Fruit fly (Drosophila melanogaster) whole organism, embryonic: ENCODE results near the gene Rlb1.

ENCODE experiments used
- Bgb ChIP-seq: fragments of 200-800 bp; sonication (Bioruptor generic); IDR thresholded peaks from 2 replicates; pipeline ENCODE4 v1.3.6; 2022; ENCODE audit warnings: missing biosample characterization, missing genetic modification characterization; ENCODE audit not compliant: partially characterized antibody
- BtbVII ChIP-seq: fragments of 200-800 bp; sonication (Bioruptor generic); optimal IDR thresholded peaks from 3 replicates; lab custom pipeline; 2017; ENCODE audit warnings: missing biosample characterization, mild to moderate bottlenecking, missing genetic modification characterization
- CG1024 ChIP-seq: fragments of 200-800 bp; sonication (Bioruptor generic); IDR thresholded peaks from 2 replicates; pipeline ENCODE4 v1.3.6; 2022; ENCODE audit warnings: missing biosample characterization, missing genetic modification characterization
- CG10321 ChIP-seq: fragments of 200-800 bp; sonication (Bioruptor generic); IDR thresholded peaks from 2 replicates; pipeline ENCODE4 v1.3.6; 2022; ENCODE audit warnings: missing biosample characterization, missing genetic modification characterization
- CG10431 ChIP-seq: fragments of 200-800 bp; sonication (Bioruptor generic); optimal IDR thresholded peaks from 3 replicates; lab custom pipeline; 2018; ENCODE audit warnings: missing biosample characterization, mild to moderate bottlenecking, missing genetic modification characterization
- CG10462 ChIP-seq: fragments of 200-800 bp; sonication (Bioruptor generic); optimal IDR thresholded peaks from 2 replicates; lab custom pipeline; 2016; ENCODE audit warnings: missing biosample characterization, missing genetic modification characterization
- CG11398 ChIP-seq: fragments of 200-800 bp; sonication (Bioruptor generic); optimal IDR thresholded peaks from 2 replicates; lab custom pipeline; 2016; ENCODE audit warnings: missing biosample characterization, missing genetic modification characterization
- CG13624 ChIP-seq: fragments of 200-800 bp; sonication (Bioruptor generic); optimal IDR thresholded peaks from 2 replicates; lab custom pipeline; 2016; ENCODE audit warnings: missing biosample characterization, missing genetic modification characterization
- CG13894 ChIP-seq: fragments of 200-800 bp; sonication (Bioruptor generic); optimal IDR thresholded peaks from 3 replicates; lab custom pipeline; 2018; ENCODE audit warnings: missing biosample characterization, mild to moderate bottlenecking, missing genetic modification characterization, moderate library complexity
- CG14667 ChIP-seq: fragments of 200-800 bp; sonication (Bioruptor generic); IDR thresholded peaks from 2 replicates; pipeline ENCODE4 v1.3.6; 2022; ENCODE audit warnings: missing biosample characterization, missing genetic modification characterization
- CG15269 ChIP-seq: fragments of 200-800 bp; sonication (Bioruptor generic); optimal IDR thresholded peaks from 2 replicates; lab custom pipeline; 2018; ENCODE audit warnings: missing biosample characterization, mild to moderate bottlenecking, missing genetic modification characterization, moderate library complexity
- CG15479 ChIP-seq: fragments of 200-800 bp; sonication (Bioruptor generic); optimal IDR thresholded peaks from 3 replicates; lab custom pipeline; 2019; ENCODE audit warnings: missing biosample characterization, mild to moderate bottlenecking, missing genetic modification characterization, moderate library complexity
- CG17802 ChIP-seq: fragments of 200-800 bp; sonication (Bioruptor generic); optimal IDR thresholded peaks from 2 replicates; lab custom pipeline; 2018; ENCODE audit warnings: missing biosample characterization, mild to moderate bottlenecking, missing genetic modification characterization, moderate library complexity
- CG17829 ChIP-seq: fragments of 200-800 bp; optimal IDR thresholded peaks from 2 replicates; lab custom pipeline; 2019; ENCODE audit warnings: missing biosample characterization, mild to moderate bottlenecking, missing genetic modification characterization, moderate library complexity
- CG17912 ChIP-seq: fragments of 200-800 bp; sonication (Bioruptor generic); optimal IDR thresholded peaks from 2 replicates; lab custom pipeline; 2018; ENCODE audit warnings: missing biosample characterization, mild to moderate bottlenecking, missing genetic modification characterization
- CG2116 ChIP-seq: fragments of 200-800 bp; sonication (Bioruptor generic); optimal IDR thresholded peaks from 3 replicates; lab custom pipeline; 2018; ENCODE audit warnings: missing biosample characterization, mild to moderate bottlenecking, missing genetic modification characterization
- CG32532 ChIP-seq: fragments of 200-800 bp; sonication (Bioruptor generic); IDR thresholded peaks from 2 replicates; pipeline ENCODE4 v1.3.6; 2022; ENCODE audit warnings: missing biosample characterization, missing genetic modification characterization
- CG32767 ChIP-seq: fragments of 200-800 bp; sonication (Bioruptor generic); IDR thresholded peaks from 2 replicates; pipeline ENCODE4 v1.3.6; 2022; ENCODE audit warnings: missing biosample characterization, missing genetic modification characterization
- CG34376 ChIP-seq: fragments of 200-800 bp; sonication (Bioruptor generic); optimal IDR thresholded peaks from 2 replicates; lab custom pipeline; 2018; ENCODE audit warnings: missing biosample characterization, mild to moderate bottlenecking, missing genetic modification characterization
- CG5953 ChIP-seq: fragments of 200-800 bp; sonication (Bioruptor generic); IDR thresholded peaks from 2 replicates; pipeline ENCODE4 v1.3.6; 2022; ENCODE audit warnings: missing biosample characterization, missing genetic modification characterization
- CG6272 ChIP-seq: fragments of 200-800 bp; sonication (Bioruptor generic); IDR thresholded peaks from 2 replicates; pipeline ENCODE4 v1.3.6; 2022; ENCODE audit warnings: missing biosample characterization, missing genetic modification characterization
- CG6683 ChIP-seq: fragments of 200-800 bp; sonication (Bioruptor generic); optimal IDR thresholded peaks from 2 replicates; lab custom pipeline; 2017; ENCODE audit warnings: missing biosample characterization, mild to moderate bottlenecking, missing genetic modification characterization, missing genetic modification reagents
- CG6791 ChIP-seq: fragments of 200-800 bp; sonication (Bioruptor generic); IDR thresholded peaks from 3 replicates; pipeline ENCODE4 v1.3.6; 2022; ENCODE audit warnings: missing biosample characterization, missing genetic modification characterization; ENCODE audit not compliant: partially characterized antibody
- CG6854 ChIP-seq: fragments of 200-800 bp; sonication (Bioruptor generic); optimal IDR thresholded peaks from 3 replicates; lab custom pipeline; 2017; ENCODE audit warnings: missing biosample characterization, mild to moderate bottlenecking, missing genetic modification characterization
- CG7372 ChIP-seq: fragments of 200-800 bp; sonication (Bioruptor generic); IDR thresholded peaks from 2 replicates; pipeline ENCODE4 v1.3.6; 2022; ENCODE audit warnings: missing biosample characterization, missing genetic modification characterization
- CG9797 ChIP-seq: fragments of 200-800 bp; sonication (Bioruptor generic); optimal IDR thresholded peaks from 3 replicates; lab custom pipeline; 2018; ENCODE audit warnings: missing biosample characterization, mild to moderate bottlenecking, missing genetic modification characterization
- CHES-1-like ChIP-seq: fragments of 200-800 bp; sonication (Bioruptor generic); optimal IDR thresholded peaks from 2 replicates; lab custom pipeline; 2016; ENCODE audit warnings: missing biosample characterization, missing genetic modification characterization
- Dbx ChIP-seq: fragments of 200-800 bp; sonication (Bioruptor generic); IDR thresholded peaks from 3 replicates; pipeline ENCODE4 v1.3.6; 2022; ENCODE audit warnings: missing biosample characterization, missing genetic modification characterization
- E2f1 ChIP-seq: fragments of 200-800 bp; sonication (Bioruptor generic); IDR thresholded peaks from 2 replicates; pipeline ENCODE4 v1.3.6; 2022; ENCODE audit warnings: missing biosample characterization, missing genetic modification characterization
- Eip74EF ChIP-seq, 2 experiments: fragments of 200-800 bp in 1 of 2; fragments of >200 bp in 1 of 2; sonication (Bioruptor generic) in 1 of 2; optimal IDR thresholded peaks; 2 replicates each; lab custom pipeline; 2017 to 2019; ENCODE audit warnings: missing biosample characterization in 2 of 2, missing genetic modification characterization in 2 of 2, mild to moderate bottlenecking in 1 of 2, moderate library complexity in 1 of 2
- Fer2 ChIP-seq: fragments of 200-800 bp; sonication (Bioruptor generic); optimal IDR thresholded peaks from 2 replicates; lab custom pipeline; 2018; ENCODE audit warnings: missing biosample characterization, mild to moderate bottlenecking, missing genetic modification characterization, moderate library complexity
- Gug ChIP-seq: fragments of 200-800 bp; sonication (Bioruptor generic); IDR thresholded peaks from 4 replicates; pipeline ENCODE4 v1.3.6; 2022; ENCODE audit warnings: missing biosample characterization, missing genetic modification characterization
- Jarid2 ChIP-seq: fragments of 200-800 bp; sonication (Bioruptor generic); optimal IDR thresholded peaks from 3 replicates; lab custom pipeline; 2017; ENCODE audit warnings: mild to moderate bottlenecking, missing biosample characterization, missing genetic modification reagents, missing genetic modification characterization
- Myb ChIP-seq: fragments of 200-800 bp; sonication (Bioruptor generic); optimal IDR thresholded peaks from 2 replicates; lab custom pipeline; 2016; ENCODE audit warnings: missing biosample characterization, missing genetic modification characterization
- Ravus ChIP-seq: fragments of 200-800 bp; sonication (Bioruptor generic); IDR thresholded peaks from 2 replicates; pipeline ENCODE4 v1.3.6; 2022; ENCODE audit warnings: missing biosample characterization, missing genetic modification characterization
- Sox100B ChIP-seq: fragments of 200-800 bp; sonication (Bioruptor generic); optimal IDR thresholded peaks from 3 replicates; lab custom pipeline; 2018; ENCODE audit warnings: missing biosample characterization, mild to moderate bottlenecking, missing genetic modification characterization
- ase ChIP-seq: fragments of 200-800 bp; sonication (Bioruptor generic); IDR thresholded peaks from 3 replicates; pipeline ENCODE4 v1.3.6; 2022; ENCODE audit warnings: missing biosample characterization, missing genetic modification characterization
- chinmo ChIP-seq: fragments of 200-800 bp; sonication (Bioruptor generic); IDR thresholded peaks from 4 replicates; pipeline ENCODE4 v1.3.6; 2022; ENCODE audit warnings: missing biosample characterization, missing genetic modification characterization; ENCODE audit not compliant: partially characterized antibody
- cwo ChIP-seq: fragments of 200-800 bp; sonication (Bioruptor generic); optimal IDR thresholded peaks from 3 replicates; lab custom pipeline; 2017; ENCODE audit warnings: missing biosample characterization, missing genetic modification characterization, mild to moderate bottlenecking, moderate library complexity, missing genetic modification reagents
- dmrt99B ChIP-seq: fragments of 200-800 bp; sonication (Bioruptor generic); optimal IDR thresholded peaks from 2 replicates; lab custom pipeline; 2018; ENCODE audit warnings: missing biosample characterization, mild to moderate bottlenecking, missing genetic modification characterization, moderate library complexity
- fd3F ChIP-seq: fragments of 200-800 bp; sonication (Bioruptor generic); optimal IDR thresholded peaks from 2 replicates; lab custom pipeline; 2018; ENCODE audit warnings: missing biosample characterization, mild to moderate bottlenecking, missing genetic modification characterization, moderate library complexity
- grau ChIP-seq: fragments of 200-800 bp; optimal IDR thresholded peaks from 3 replicates; lab custom pipeline; 2019; ENCODE audit warnings: missing biosample characterization, mild to moderate bottlenecking, missing genetic modification characterization, moderate library complexity
- lab ChIP-seq: fragments of 200-800 bp; sonication (Bioruptor generic); optimal IDR thresholded peaks from 3 replicates; lab custom pipeline; 2017; ENCODE audit warnings: missing biosample characterization, missing genetic modification characterization, mild to moderate bottlenecking, moderate library complexity, missing genetic modification reagents
- nau ChIP-seq: fragments of 200-800 bp; sonication (Bioruptor generic); optimal IDR thresholded peaks from 3 replicates; lab custom pipeline; 2017; ENCODE audit warnings: missing biosample characterization, mild to moderate bottlenecking, missing genetic modification characterization, missing genetic modification reagents
- pho ChIP-seq: fragments of 200-800 bp; sonication (Bioruptor generic); optimal IDR thresholded peaks from 2 replicates; lab custom pipeline; 2016; ENCODE audit warnings: missing biosample characterization, missing genetic modification characterization
- pnt ChIP-seq: fragments of 200-800 bp; sonication (Bioruptor generic); optimal IDR thresholded peaks from 3 replicates; lab custom pipeline; 2016; ENCODE audit warnings: missing biosample characterization, missing genetic modification characterization
- schlank ChIP-seq: fragments of 200-800 bp; sonication (Bioruptor generic); optimal IDR thresholded peaks from 2 replicates; lab custom pipeline; 2018; ENCODE audit warnings: missing biosample characterization, mild to moderate bottlenecking, missing genetic modification characterization
- slp2 ChIP-seq: fragments of 200-800 bp; sonication (Bioruptor generic); optimal IDR thresholded peaks from 2 replicates; lab custom pipeline; 2016; ENCODE audit warnings: missing biosample characterization, missing genetic modification characterization
- vvl ChIP-seq: fragments of 200-800 bp; sonication (Bioruptor generic); IDR thresholded peaks from 2 replicates; pipeline ENCODE4 v1.3.6; 2022; ENCODE audit warnings: missing biosample characterization, missing genetic modification characterization
- zen2 ChIP-seq: fragments of 200-800 bp; sonication (Bioruptor generic); IDR thresholded peaks from 3 replicates; pipeline ENCODE4 v1.3.6; 2022; ENCODE audit warnings: missing biosample characterization, missing genetic modification characterization; ENCODE audit not compliant: partially characterized antibody

The Rlb1 gene

dm6 chr3R:9502416-9502763 lies 10.7 kb upstream of the Rlb1 start, which contains the start of gene RhoL (continued):
- TF ChIP-seq CG15269 (tag; lab: Kevin White, UChicago) (no peak), pnt (GFP tag; lab: Kevin White, UChicago) (no peak), zen2 (peak; percentile 50; the same call in 2 of the 3 replicates), CG6854 (peak; percentile 49), CG2116 (GFP tag; lab: Kevin White, UChicago) (no peak), slp2 (no peak), CG32767 (GFP tag; lab: Robert Waterston, UW) (no peak), CG15479 (GFP tag; lab: Kevin White, UChicago) (no peak), CG6791 (GFP tag; lab: Robert Waterston, UW) (no peak; the same call in 2 of the 3 replicates), nau (GFP tag; lab: Kevin White, UChicago) (peak; percentile 37), CG7372 (no peak), CG13624 (peak; percentile 54), grau (tag; lab: Kevin White, UChicago) (peak; percentile 15), CG9797 (GFP tag; lab: Kevin White, UChicago) (no peak), CG6683 (GFP tag; lab: Kevin White, UChicago) (no peak), CG14667 (GFP tag; lab: Robert Waterston, UW) (no peak), CG11398 (GFP tag; lab: Kevin White, UChicago) (no peak), CG6272 (GFP tag; lab: Robert Waterston, UW) (no peak), CG10431 (GFP tag; lab: Kevin White, UChicago) (no peak), chinmo (GFP tag; lab: Robert Waterston, UW) (peak; percentile 84; the same call in 2 of the 4 replicates), Jarid2 (GFP tag; lab: Kevin White, UChicago) (peak; percentile 98), Ravus (GFP tag; lab: Robert Waterston, UW) (no peak), fd3F (no peak), cwo (peak; percentile 7), Eip74EF (GFP tag; optimal IDR thresholded peaks at IDR 0.05; lab: Kevin White, UChicago) (peak in 1 of 2 experiments; percentile 23), CG13894 (peak; percentile 18), schlank (tag; lab: Kevin White, UChicago) (no peak), CG32532 (GFP tag; lab: Robert Waterston, UW) (peak; percentile 68), Sox100B (GFP tag; lab: Kevin White, UChicago) (no peak), E2f1 (GFP tag; lab: Robert Waterston, UW) (no peak; the same call in 1 of the 2 replicates), CG1024 (0 out of 2 replicates have a peak, but pooled peaks have one; percentile 23), dmrt99B (no peak), Myb (GFP tag; lab: Kevin White, UChicago) (no peak), CG5953 (GFP tag; lab: Robert Waterston, UW) (0 out of 2 replicates have a peak, but pooled peaks have one; percentile 8), ase (GFP tag; lab: Robert Waterston, UW) (no peak), CG10321 (no peak), pho (no peak), Gug (no peak), CHES-1-like (GFP tag; lab: Kevin White, UChicago) (peak; percentile 20), CG34376 (GFP tag; lab: Kevin White, UChicago) (peak; percentile 75), Fer2 (tag; lab: Kevin White, UChicago) (no peak), Bgb (GFP tag; lab: Robert Waterston, UW) (peak; percentile 59; the same call in 1 of the 2 replicates), CG10462 (GFP tag; lab: Kevin White, UChicago) (no peak), lab (GFP tag; lab: Kevin White, UChicago) (peak; percentile 60), BtbVII (no peak), CG17912 (GFP tag; lab: Kevin White, UChicago) (peak; percentile 69), CG17802 (no peak), Dbx (GFP tag; lab: Robert Waterston, UW) (peak; percentile 39; the same call in 1 of the 3 replicates), vvl (GFP tag; lab: Robert Waterston, UW) (peak; percentile 39), CG17829 (tag; lab: Kevin White, UChicago) (no peak)
